Worm (Caenorhabditis elegans) whole organism, mixed stage, embryonic: ENCODE data around the gene comt-1.

Source experiments
- bed-3 ChIP-seq: fragments of 200-800 bp; sonication (Bioruptor generic); optimal IDR thresholded peaks from 3 replicates; lab custom pipeline; 2018; ENCODE audit warnings: mild to moderate bottlenecking, missing genetic modification characterization, moderate library complexity, missing compliant biosample characterization
- ceh-83 ChIP-seq: fragments of 200-800 bp; sonication (Bioruptor generic); optimal IDR thresholded peaks from 2 replicates; lab custom pipeline; 2018; ENCODE audit warnings: mild to moderate bottlenecking, missing genetic modification characterization, missing compliant biosample characterization
- lin-13 ChIP-seq: fragments of 150-350 bp; optimal IDR thresholded peaks from 2 replicates; lab custom pipeline; 2014; ENCODE audit warnings: missing biosample characterization, missing genetic modification characterization
- pha-4 ChIP-seq: fragments of 150-350 bp; optimal IDR thresholded peaks from 2 replicates; lab custom pipeline; 2018; ENCODE audit warnings: missing biosample characterization, missing genetic modification reagents, missing genetic modification characterization
- unc-39 ChIP-seq: fragments of 150-350 bp; optimal IDR thresholded peaks from 2 replicates; lab custom pipeline; 2014; ENCODE audit warnings: missing biosample characterization, missing genetic modification characterization

DNA sequence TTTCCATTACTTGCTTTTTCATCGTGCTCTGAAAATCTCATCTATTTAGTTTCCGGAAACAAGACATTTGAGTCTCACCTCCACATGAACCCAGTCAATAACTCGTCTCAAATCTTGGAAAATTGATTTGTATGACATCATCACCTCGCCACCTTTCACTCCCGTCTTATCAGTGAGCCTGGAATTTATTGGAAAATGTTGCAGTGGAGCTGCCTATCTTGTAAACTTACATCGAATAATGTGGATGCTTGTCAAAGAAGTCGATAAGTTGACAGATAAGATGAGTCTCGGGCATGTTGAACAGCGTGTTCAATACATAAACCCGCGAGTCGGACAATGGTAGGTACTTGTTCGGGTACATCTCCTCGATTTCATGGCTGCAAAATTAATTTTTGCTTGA, 25.5 kb downstream of the comt-1 start:
- TF ChIP-seq pha-4 (tag; lab: Kevin White, UChicago) = no peak
- TF ChIP-seq bed-3 (GFP tag; lab: Kevin White, UChicago) = no peak
- no peak for TF ChIP-seq unc-39 (tag; lab: Kevin White, UChicago)
- TF ChIP-seq lin-13 (tag; lab: Kevin White, UChicago) = no peak
- no peak for TF ChIP-seq ceh-83 (GFP tag; lab: Kevin White, UChicago)
